Worm (Caenorhabditis elegans): Measurements from ENCODE around the gene srx-128.

The srx-128 gene

DNA sequence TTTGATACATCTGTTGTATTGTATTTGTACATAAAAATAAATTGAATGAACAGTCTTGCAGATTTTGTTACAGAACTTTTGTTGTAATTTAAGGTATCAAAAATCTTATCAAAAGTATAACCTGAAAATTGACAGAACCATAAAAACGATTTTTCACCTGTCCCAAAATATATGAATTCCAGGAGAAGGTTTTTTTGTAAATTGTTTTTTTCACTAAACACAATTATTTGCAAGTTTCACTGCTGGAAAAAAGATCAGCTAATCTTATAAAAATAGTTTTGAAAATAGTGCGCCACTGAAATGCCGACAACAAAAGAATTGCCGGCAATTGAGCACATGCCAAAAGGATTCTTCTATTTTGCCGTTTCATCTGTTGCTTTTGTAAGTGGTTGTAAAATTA is 5.9 kb downstream of the srx-128 start, which contains the start of gene srx-130:
srx-130 (plus strand) TSS at position 301 of the 400 bp plus-strand sequence.
- TF ChIP-seq lsy-2 (tag; optimal IDR thresholded peaks at IDR 0.05) (no peak), nhr-111 (GFP tag; optimal IDR thresholded peaks at IDR 0.05) (no peak), aha-1 (tag) (no peak), egl-43 (GFP tag; IDR thresholded peaks at IDR 0.05) (no peak), ama-1 (optimal IDR thresholded peaks at IDR 0.05) (no peak)

DNA sequence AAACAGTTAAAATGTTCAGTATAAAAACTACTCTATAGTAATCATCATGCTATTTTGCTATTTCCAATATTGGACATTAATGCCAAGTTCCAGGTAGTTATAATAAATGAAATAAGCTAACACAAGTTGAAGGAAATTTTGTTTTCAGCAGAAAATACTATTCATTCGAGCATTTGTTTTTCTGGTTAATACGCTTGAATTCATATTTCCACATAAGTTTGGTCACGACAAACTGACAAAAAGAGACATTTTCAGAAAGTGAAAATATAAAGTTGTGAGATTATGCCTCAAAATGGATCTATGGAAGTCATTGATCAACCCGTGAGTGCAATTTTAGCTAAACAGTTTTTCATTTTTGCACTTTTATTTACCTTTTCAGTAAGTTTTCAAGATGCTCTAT is 7.9 kb downstream of the srx-128 start, which contains the start of gene srx-131:
srx-131 (plus strand) TSS at position 301 of the 400 bp plus-strand sequence.
- TF ChIP-seq aly-2 (tag; optimal IDR thresholded peaks at IDR 0.05) (no peak), saeg-2 (GFP tag; IDR thresholded peaks at IDR 0.05) (no peak), aha-1 (tag) (peak; percentile 33), ZK546.5 (tag; optimal IDR thresholded peaks at IDR 0.05) (no peak), ceh-62 (tag; optimal IDR thresholded peaks at IDR 0.05) (no peak)

DNA sequence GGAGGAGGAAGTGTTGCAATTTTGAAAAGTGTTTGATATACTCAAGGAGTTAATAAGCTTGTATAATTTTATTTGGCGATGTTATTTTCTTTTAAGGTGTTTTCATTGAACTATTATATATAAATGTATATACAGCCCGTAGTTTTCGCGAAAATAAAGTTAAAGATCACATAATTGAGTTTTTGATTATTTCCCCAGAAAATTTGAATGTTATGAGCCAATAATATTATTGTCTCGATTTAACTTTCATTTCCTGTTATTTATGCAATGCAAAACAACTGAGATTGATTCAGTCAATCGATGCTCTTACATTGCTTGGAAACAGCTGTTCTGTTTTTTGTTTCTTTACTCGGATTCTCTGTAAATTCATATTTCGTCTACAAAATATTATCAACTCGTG is 11.1 kb downstream of the srx-128 start, which contains the start of gene srx-133:
srx-133 (plus strand) TSS at position 301 of the 400 bp plus-strand sequence.
- peak; percentile 48 for TF ChIP-seq aha-1 (tag)
- TF ChIP-seq pqm-1 (tag; optimal IDR thresholded peaks at IDR 0.05), result no peak

DNA sequence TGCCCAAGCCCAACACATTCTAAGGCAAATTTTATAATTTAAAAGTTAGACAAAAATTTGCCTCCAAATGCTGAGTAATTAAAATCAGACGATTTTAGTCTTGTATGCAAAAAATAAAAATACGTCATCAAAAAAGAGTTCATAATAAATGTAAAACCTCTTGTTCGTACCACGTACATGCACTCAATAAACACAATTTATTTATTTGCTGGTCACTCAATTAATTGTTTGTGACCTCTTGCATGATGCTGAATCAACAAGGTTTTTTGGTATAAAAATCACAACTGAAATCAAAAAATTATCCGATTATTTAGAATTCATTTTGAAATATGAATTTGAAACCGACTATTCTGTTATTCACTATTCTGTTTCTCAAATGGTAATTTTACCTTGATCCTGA is 12.9 kb downstream of the srx-128 start, which contains the start of gene hpx-2:
hpx-2 (plus strand) TSS at position 301 of the 400 bp plus-strand sequence.
- TF ChIP-seq ztf-11 (tag; optimal IDR thresholded peaks at IDR 0.05) (no peak), lin-39 (tag; optimal IDR thresholded peaks at IDR 0.05) (no peak), tag-97 (GFP tag; IDR thresholded peaks at IDR 0.05) (no peak), ama-1 (optimal IDR thresholded peaks at IDR 0.05) (no peak), rbr-2 (tag; optimal IDR thresholded peaks at IDR 0.05) (no peak), F49E8.2 (tag; optimal IDR thresholded peaks at IDR 0.05; ENCODE audit: borderline replicate concordance) (no peak), arid-1 (GFP tag; conservative IDR thresholded peaks at IDR 0.05) (no peak), fos-1 (tag; optimal IDR thresholded peaks at IDR 0.05) (no peak)

DNA sequence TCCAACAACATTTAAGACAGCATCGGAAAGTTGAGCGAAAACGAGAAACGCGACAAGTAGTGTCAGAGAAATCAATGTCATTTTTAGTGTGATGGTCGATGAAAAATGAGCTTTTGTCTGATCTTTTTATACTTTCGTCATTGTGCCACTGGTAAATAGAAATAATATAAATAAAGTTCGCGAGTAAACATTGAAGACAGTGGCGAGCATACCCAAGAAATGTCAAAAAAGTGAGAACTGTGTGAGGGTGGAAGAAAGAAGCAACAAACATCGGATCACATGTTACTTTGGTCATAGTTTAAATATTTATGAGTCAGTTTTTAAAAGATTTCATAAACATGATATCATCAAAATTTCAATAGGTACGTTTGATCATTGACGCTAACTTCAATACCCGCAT is 17.0 kb downstream of the srx-128 start, which contains the start of gene ttr-21:
ttr-21 (minus strand) TSS at position 100 of the 400 bp plus-strand sequence.
- TF ChIP-seq set-16 (GFP tag; IDR thresholded peaks at IDR 0.05) (no peak), lin-13 (GFP tag; optimal IDR thresholded peaks at IDR 0.05) (no peak), mdt-29 (GFP tag; IDR thresholded peaks at IDR 0.05) (no peak), cey-2 (tag; optimal IDR thresholded peaks at IDR 0.05; ENCODE audit: borderline replicate concordance, insufficient read depth) (no peak), lir-3 (tag; optimal IDR thresholded peaks at IDR 0.05) (no peak), daf-16 (GFP tag; optimal IDR thresholded peaks at IDR 0.05) (no peak), daf-16 (tag; optimal IDR thresholded peaks at IDR 0.05) (no peak)

DNA sequence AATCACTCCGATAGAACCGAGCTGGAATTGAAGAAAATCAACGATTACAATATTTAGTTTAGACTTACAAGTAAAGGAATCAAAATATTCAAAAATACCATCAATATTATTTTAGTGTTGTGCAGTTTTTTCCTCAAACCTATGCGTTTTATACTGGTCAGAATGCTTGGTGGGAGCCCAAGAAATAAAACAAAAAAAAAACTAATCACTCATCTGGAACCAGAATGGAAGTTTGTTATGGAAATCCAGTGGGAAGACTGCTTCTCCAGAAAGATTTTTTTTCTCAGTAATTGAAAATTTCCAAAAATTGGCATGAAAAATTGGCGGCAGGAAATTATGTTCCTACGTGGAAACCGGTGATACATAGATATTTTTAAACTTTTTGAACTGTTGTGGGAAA is 19.1 kb downstream of the srx-128 start, which contains the start of gene srx-134:
srx-134 (minus strand) TSS at position 101 of the 400 bp plus-strand sequence.
- TF ChIP-seq nhr-48 (tag; optimal IDR thresholded peaks at IDR 0.05), result no peak
- TF ChIP-seq lin-1 (GFP tag; IDR thresholded peaks at IDR 0.05), result no peak
- no peak for TF ChIP-seq tag-97 (GFP tag; IDR thresholded peaks at IDR 0.05)
- TF ChIP-seq madf-9 (GFP tag; conservative IDR thresholded peaks at IDR 0.05), result no peak
- no peak for TF ChIP-seq ceh-20 (GFP tag; IDR thresholded peaks at IDR 0.05)
- no peak for TF ChIP-seq F44E2.7 (GFP tag; IDR thresholded peaks at IDR 0.05)
- no peak for TF ChIP-seq ceh-44 (GFP tag; IDR thresholded peaks at IDR 0.05)
- no peak for TF ChIP-seq ceh-62 (tag; optimal IDR thresholded peaks at IDR 0.05)
- TF ChIP-seq attf-4 (tag; optimal IDR thresholded peaks at IDR 0.05), result no peak
- no peak for TF ChIP-seq dpl-1 (GFP tag; optimal IDR thresholded peaks at IDR 0.05)
- no peak for TF ChIP-seq aha-1 (tag)
- TF ChIP-seq F10B5.3 (tag; optimal IDR thresholded peaks at IDR 0.05), result no peak
- TF ChIP-seq daf-12 (tag; optimal IDR thresholded peaks at IDR 0.05), result no peak
- TF ChIP-seq ama-1 (optimal IDR thresholded peaks at IDR 0.05), result no peak
- TF ChIP-seq aly-2 (tag; optimal IDR thresholded peaks at IDR 0.05), result no peak
- TF ChIP-seq rbr-2 (tag; optimal IDR thresholded peaks at IDR 0.05), result no peak
- TF ChIP-seq tra-1 (GFP tag; IDR thresholded peaks at IDR 0.05), result no peak
- no peak for TF ChIP-seq ztf-11 (tag; optimal IDR thresholded peaks at IDR 0.05)
